Worm (Caenorhabditis elegans) whole organism, L2 larva: Measurements from ENCODE around the gene puf-7.
"Not testable (repeated sequence)": the region's sequence is repeated elsewhere in the genome, so short reads cannot be mapped to it uniquely, and the experiment has no call there.

Source experiments
- Y55F3AM.14 ChIP-seq: fragments of 200-800 bp; sonication (Bioruptor generic); optimal IDR thresholded peaks from 2 replicates; lab custom pipeline; 2018; ENCODE audit warnings: mild to moderate bottlenecking, missing genetic modification characterization, missing compliant biosample characterization
- ZK546.5 ChIP-seq: sonication (generic microtip); optimal IDR thresholded peaks from 2 replicates; lab custom pipeline; 2017; ENCODE audit warnings: missing biosample characterization, missing genetic modification characterization
- alr-1 ChIP-seq: fragments of 150-350 bp; optimal IDR thresholded peaks from 2 replicates; lab custom pipeline; 2014; ENCODE audit warnings: missing biosample characterization, missing genetic modification characterization
- aly-2 ChIP-seq: fragments of 150-350 bp; optimal IDR thresholded peaks from 2 replicates; lab custom pipeline; 2014; ENCODE audit warnings: missing biosample characterization, missing genetic modification characterization
- ama-1 ChIP-seq: fragments of 150-350 bp; optimal IDR thresholded peaks from 2 replicates; lab custom pipeline; 2018; ENCODE audit warnings: inconsistent platforms
- blmp-1 ChIP-seq: sonication (generic microtip); optimal IDR thresholded peaks from 2 replicates; lab custom pipeline; 2017; ENCODE audit warnings: missing genetic modification characterization, mild to moderate bottlenecking, missing compliant biosample characterization, antibody characterized with exemption, moderate library complexity; ENCODE audit not compliant: insufficient read depth
- ceh-16 ChIP-seq: fragments of 150-350 bp; optimal IDR thresholded peaks from 2 replicates; lab custom pipeline; 2014; ENCODE audit warnings: missing biosample characterization, missing genetic modification characterization
- crh-2 ChIP-seq: sonication (generic microtip); optimal IDR thresholded peaks from 2 replicates; lab custom pipeline; 2017; ENCODE audit warnings: missing biosample characterization, missing genetic modification characterization
- dmd-4 ChIP-seq: sonication (generic microtip); optimal IDR thresholded peaks from 2 replicates; lab custom pipeline; 2017; ENCODE audit warnings: missing biosample characterization, missing genetic modification characterization
- egl-27 ChIP-seq: sonication (generic microtip); optimal IDR thresholded peaks from 3 replicates; lab custom pipeline; 2017; ENCODE audit warnings: missing biosample characterization, missing genetic modification reagents, missing genetic modification characterization
- elt-1 ChIP-seq: fragments of 150-350 bp; optimal IDR thresholded peaks from 2 replicates; lab custom pipeline; 2014; ENCODE audit warnings: missing biosample characterization, missing genetic modification characterization
- fos-1 ChIP-seq: fragments of 150-350 bp; optimal IDR thresholded peaks from 2 replicates; lab custom pipeline; 2014; ENCODE audit warnings: missing biosample characterization, missing genetic modification characterization
- gmeb-1 ChIP-seq: fragments of 150-350 bp; optimal IDR thresholded peaks from 2 replicates; lab custom pipeline; 2014; ENCODE audit warnings: missing biosample characterization, missing genetic modification characterization
- lin-11 ChIP-seq: fragments of 150-350 bp; sonication (generic microtip); optimal IDR thresholded peaks from 2 replicates; lab custom pipeline; 2014; ENCODE audit warnings: missing biosample characterization, missing genetic modification characterization, inconsistent platforms, mixed read lengths
- lin-13 ChIP-seq: fragments of 150-350 bp; optimal IDR thresholded peaks from 2 replicates; lab custom pipeline; 2014; ENCODE audit warnings: missing biosample characterization, missing genetic modification reagents, missing genetic modification characterization
- lin-39 ChIP-seq: fragments of 150-350 bp; optimal IDR thresholded peaks from 2 replicates; lab custom pipeline; 2014; ENCODE audit warnings: missing biosample characterization, missing genetic modification reagents, missing genetic modification characterization
- lsy-2 ChIP-seq, 2 experiments: fragments of 150-350 bp in 1 of 2; sonication (generic microtip) in 1 of 2; optimal IDR thresholded peaks; 2 replicates each; lab custom pipeline; 2014 to 2017; ENCODE audit warnings: missing biosample characterization in 2 of 2, missing genetic modification characterization in 2 of 2
- mab-5 ChIP-seq: fragments of 150-350 bp; optimal IDR thresholded peaks from 2 replicates; lab custom pipeline; 2014; ENCODE audit warnings: missing biosample characterization, missing genetic modification characterization
- mbf-1 ChIP-seq: sonication (generic microtip); optimal IDR thresholded peaks from 2 replicates; lab custom pipeline; 2017; ENCODE audit warnings: missing biosample characterization, missing genetic modification characterization
- mdl-1 ChIP-seq, 2 experiments: fragments of 150-350 bp in 1 of 2; sonication (generic microtip) in 1 of 2; optimal IDR thresholded peaks; 2 replicates each; lab custom pipeline; 2017; ENCODE audit warnings: missing biosample characterization in 2 of 2, missing genetic modification characterization in 2 of 2
- nhr-10 ChIP-seq: sonication (generic microtip); optimal IDR thresholded peaks from 2 replicates; lab custom pipeline; 2017; ENCODE audit warnings: missing biosample characterization, missing genetic modification characterization
- nhr-11 ChIP-seq: fragments of 150-350 bp; optimal IDR thresholded peaks from 2 replicates; lab custom pipeline; 2014; ENCODE audit warnings: missing biosample characterization, missing genetic modification characterization
- nhr-12 ChIP-seq: fragments of 150-350 bp; optimal IDR thresholded peaks from 2 replicates; lab custom pipeline; 2014; ENCODE audit warnings: missing biosample characterization, missing genetic modification characterization
- nhr-129 ChIP-seq: fragments of 150-350 bp; optimal IDR thresholded peaks from 2 replicates; lab custom pipeline; 2014; ENCODE audit warnings: missing biosample characterization, missing genetic modification characterization
- nhr-21 ChIP-seq: fragments of 150-350 bp; optimal IDR thresholded peaks from 2 replicates; lab custom pipeline; 2014; ENCODE audit warnings: missing biosample characterization, missing genetic modification characterization
- nhr-25 ChIP-seq: fragments of 150-350 bp; sonication (generic microtip); optimal IDR thresholded peaks from 3 replicates; lab custom pipeline; 2014; ENCODE audit warnings: missing biosample characterization, missing genetic modification characterization
- nhr-6 ChIP-seq: fragments of 150-350 bp; optimal IDR thresholded peaks from 2 replicates; lab custom pipeline; 2014; ENCODE audit warnings: missing biosample characterization, missing genetic modification characterization
- peb-1 ChIP-seq: fragments of 150-350 bp; optimal IDR thresholded peaks from 2 replicates; lab custom pipeline; 2014; ENCODE audit warnings: missing biosample characterization, missing genetic modification characterization
- sem-4 ChIP-seq: fragments of 150-350 bp; optimal IDR thresholded peaks from 2 replicates; lab custom pipeline; 2014; ENCODE audit warnings: missing biosample characterization, missing genetic modification reagents, missing genetic modification characterization
- skn-1 ChIP-seq: sonication (generic microtip); optimal IDR thresholded peaks from 2 replicates; lab custom pipeline; 2017; ENCODE audit warnings: missing biosample characterization, missing genetic modification characterization
- sma-3 ChIP-seq: sonication (generic microtip); optimal IDR thresholded peaks from 2 replicates; lab custom pipeline; 2016; ENCODE audit warnings: missing genetic modification reagents, missing genetic modification characterization, missing compliant biosample characterization
- snpc-4 ChIP-seq: fragments of 150-350 bp; optimal IDR thresholded peaks from 2 replicates; lab custom pipeline; 2014; ENCODE audit warnings: missing biosample characterization, missing genetic modification characterization
- unc-39 ChIP-seq: fragments of 150-350 bp; optimal IDR thresholded peaks from 2 replicates; lab custom pipeline; 2014; ENCODE audit warnings: missing biosample characterization, missing genetic modification characterization
- unc-55 ChIP-seq: fragments of 150-350 bp; sonication (generic microtip); optimal IDR thresholded peaks from 3 replicates; lab custom pipeline; 2014; ENCODE audit warnings: missing biosample characterization, missing genetic modification reagents, missing genetic modification characterization
- unc-62 ChIP-seq: fragments of 150-350 bp; optimal IDR thresholded peaks from 2 replicates; lab custom pipeline; 2014; ENCODE audit warnings: missing biosample characterization, missing genetic modification reagents, missing genetic modification characterization
- zag-1 ChIP-seq: fragments of 150-350 bp; optimal IDR thresholded peaks from 2 replicates; lab custom pipeline; 2014; ENCODE audit warnings: missing biosample characterization, missing genetic modification characterization
- ztf-1 ChIP-seq: fragments of 200-800 bp; sonication (Bioruptor generic); conservative IDR thresholded peaks from 2 replicates; pipeline ENCODE4 v1.3.6; 2022; ENCODE audit warnings: missing genetic modification characterization, missing compliant biosample characterization

puf-7 gene

DNA sequence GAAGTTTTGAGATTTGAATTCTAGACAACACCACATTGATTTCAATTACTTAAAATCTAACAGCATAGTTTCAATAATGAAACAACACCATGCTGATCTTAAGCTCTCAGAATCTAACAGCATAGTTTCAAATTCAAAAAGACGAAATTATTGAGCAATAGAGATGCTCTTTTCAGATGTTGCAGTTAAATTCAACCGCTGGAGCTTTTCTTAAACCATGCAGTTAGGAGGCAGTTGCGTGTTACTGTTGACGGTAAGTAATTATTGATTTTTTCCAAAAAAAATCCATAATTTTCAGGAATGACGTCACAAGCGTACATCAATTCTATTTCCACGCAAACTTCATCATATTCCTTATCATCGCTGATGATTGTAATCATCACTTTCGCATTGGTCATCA, 3.8 kb upstream of the puf-7 start, which contains the start of gene T11F8.5:
Gene T11F8.5 (plus strand): TSS at position 301 of the 400 bp plus-strand sequence.
- TF ChIP-seq lsy-2 (tag; optimal IDR thresholded peaks at IDR 0.05; lab: Kevin White, UChicago) (no peak), nhr-129 (tag; lab: Kevin White, UChicago) (no peak), Y55F3AM.14 (no peak), nhr-21 (no peak), elt-1 (tag; lab: Kevin White, UChicago) (no peak), snpc-4 (tag; lab: Kevin White, UChicago) (no peak), zag-1 (no peak), nhr-11 (no peak), sem-4 (tag; lab: Kevin White, UChicago) (no peak), egl-27 (no peak), lin-39 (tag; lab: Kevin White, UChicago) (no peak), aly-2 (tag; lab: Kevin White, UChicago) (no peak), ceh-16 (no peak), alr-1 (tag; lab: Kevin White, UChicago) (no peak), fos-1 (tag; lab: Kevin White, UChicago) (no peak), gmeb-1 (tag; lab: Kevin White, UChicago) (no peak), skn-1 (no peak), lin-11 (tag; lab: Kevin White, UChicago) (no peak), sma-3 (GFP tag; lab: Kevin White, UChicago) (no peak)

DNA sequence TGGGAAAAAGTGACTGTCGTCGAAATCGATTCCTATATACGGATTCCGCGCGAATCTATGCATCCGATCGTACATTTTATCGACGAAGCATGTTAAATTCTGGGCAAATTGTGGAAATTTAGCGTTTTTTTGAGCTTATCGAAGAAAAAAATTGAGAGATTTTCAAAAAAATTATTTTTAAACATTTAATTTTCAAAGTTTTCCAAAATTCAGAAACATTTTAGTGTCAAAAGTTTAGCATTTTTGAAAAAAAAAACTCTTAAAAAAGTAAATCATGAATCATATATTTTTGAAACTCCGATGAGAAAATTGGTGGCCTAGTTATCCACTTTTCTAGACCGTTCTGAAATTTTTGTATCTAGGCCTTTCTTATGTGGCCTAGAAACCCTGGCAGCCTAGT, 4.5 kb downstream of the puf-7 start, which contains the start of gene B0273.115:
Gene B0273.115 (minus strand): TSS at position 101 of the 400 bp plus-strand sequence.
- not testable (repeated sequence) for TF ChIP-seq nhr-6 (tag; lab: Kevin White, UChicago); peb-1 (tag; lab: Kevin White, UChicago); nhr-12

DNA sequence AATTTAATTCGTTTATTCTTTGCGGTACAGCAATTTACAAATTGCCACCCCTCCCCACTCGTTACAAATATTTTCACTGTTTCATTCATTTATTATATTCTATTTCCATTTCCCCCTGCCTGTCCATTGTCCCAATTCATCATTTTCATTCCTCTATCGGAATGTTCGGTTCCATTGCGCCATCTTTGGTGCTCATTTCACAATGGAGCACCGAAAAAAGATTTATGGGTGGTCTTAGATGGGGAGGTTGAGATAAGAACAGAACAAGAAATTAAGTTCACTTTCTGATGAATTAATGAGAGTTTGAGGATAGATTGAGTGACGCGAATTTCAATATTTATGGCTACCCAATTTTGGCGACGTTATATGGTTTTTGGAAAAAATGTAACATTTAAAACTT, 5.7 kb downstream of the puf-7 start:
- no peak for TF ChIP-seq lin-13
- no peak for TF ChIP-seq dmd-4 (tag; lab: Kevin White, UChicago)
- TF ChIP-seq mbf-1 (tag; lab: Kevin White, UChicago), result no peak
- peak; percentile 92 for TF ChIP-seq mab-5 (tag; lab: Kevin White, UChicago)
- peak; percentile 20 for TF ChIP-seq unc-55 (GFP tag; lab: Kevin White, UChicago)
- no peak for TF ChIP-seq crh-2 (tag; lab: Kevin White, UChicago)
- no peak for TF ChIP-seq blmp-1
- TF ChIP-seq unc-62 (GFP tag; lab: Kevin White, UChicago), result no peak
- TF ChIP-seq aly-2 (tag; lab: Kevin White, UChicago), result no peak
- TF ChIP-seq skn-1, result no peak
- TF ChIP-seq mdl-1 (tag; optimal IDR thresholded peaks at IDR 0.05; lab: Kevin White, UChicago), result no peak
- no peak for TF ChIP-seq ama-1

DNA sequence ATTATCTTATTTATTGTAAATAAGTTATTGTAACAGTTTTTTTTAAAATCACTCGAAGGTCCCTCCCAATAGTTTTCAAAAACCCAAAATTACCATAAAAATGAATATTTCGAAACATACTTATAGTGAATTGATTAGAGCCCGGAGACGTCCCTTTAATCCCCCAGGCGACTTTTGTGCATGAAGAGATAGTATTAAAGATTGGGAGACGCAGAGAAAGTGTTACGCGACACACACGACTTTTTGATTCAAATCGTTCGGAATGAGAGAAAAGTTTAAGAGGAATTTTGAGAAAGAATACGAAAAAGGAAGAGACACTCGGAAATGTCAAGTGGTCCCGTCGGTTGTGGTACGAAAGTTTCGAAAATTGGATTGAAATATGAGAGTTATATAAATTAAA, 6.6 kb downstream of the puf-7 start:
- TF ChIP-seq mab-5 (tag; lab: Kevin White, UChicago), result peak; percentile 64
- no peak for TF ChIP-seq nhr-10 (tag; lab: Kevin White, UChicago)

DNA sequence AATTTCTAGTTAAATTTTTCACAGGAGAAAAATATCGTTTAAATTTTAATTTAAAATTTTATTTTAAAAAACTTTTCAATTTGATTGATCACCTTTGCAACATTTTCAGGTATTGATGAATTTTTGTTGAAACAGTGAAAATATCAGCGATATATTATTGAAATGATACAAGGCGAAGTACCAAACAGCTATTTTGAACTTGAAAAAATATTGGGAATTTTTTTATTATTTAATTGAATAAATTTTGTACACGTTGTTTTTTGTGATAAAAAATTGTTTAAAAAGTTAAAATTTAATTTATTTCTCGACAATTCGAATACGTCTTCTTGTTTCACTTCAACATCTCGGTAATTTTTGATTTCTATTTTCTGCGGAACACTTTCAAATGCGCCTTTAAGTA, 7.2 kb downstream of the puf-7 start, which contains the start of gene B0273.1:
Gene B0273.1 (plus strand): TSS at position 301 of the 400 bp plus-strand sequence.
- TF ChIP-seq zag-1 (no peak), alr-1 (tag; lab: Kevin White, UChicago) (no peak), crh-2 (tag; lab: Kevin White, UChicago) (no peak), mdl-1 (tag; optimal IDR thresholded peaks at IDR 0.05; lab: Kevin White, UChicago) (no peak), aly-2 (tag; lab: Kevin White, UChicago) (no peak), dmd-4 (tag; lab: Kevin White, UChicago) (no peak), Y55F3AM.14 (no peak), ceh-16 (no peak), ztf-1 (GFP tag; lab: Robert Waterston, UW) (no peak), nhr-25 (tag; lab: Kevin White, UChicago) (no peak), fos-1 (tag; lab: Kevin White, UChicago) (no peak), ZK546.5 (tag; lab: Kevin White, UChicago) (no peak), sma-3 (GFP tag; lab: Kevin White, UChicago) (no peak), unc-39 (no peak)
